Worm (Caenorhabditis elegans) whole organism, young adult: Measurements from ENCODE around the gene T15H9.5.

ENCODE experiments used
- C06A6.2 ChIP-seq: fragments of 200-800 bp; sonication (Bioruptor generic); conservative IDR thresholded peaks from 2 replicates; pipeline ENCODE4 v1.3.6; 2022; ENCODE audit warnings: missing genetic modification characterization, missing compliant biosample characterization
- F49E8.2 ChIP-seq: sonication (generic microtip); optimal IDR thresholded peaks from 3 replicates; lab custom pipeline; 2017; ENCODE audit warnings: missing genetic modification characterization, mild to moderate bottlenecking, missing compliant biosample characterization, antibody characterized with exemption, moderate library complexity; ENCODE audit not compliant: insufficient read depth
- F55B11.4 ChIP-seq: sonication (generic microtip); optimal IDR thresholded peaks from 2 replicates; lab custom pipeline; 2016; ENCODE audit warnings: missing compliant biosample characterization, missing genetic modification characterization, borderline replicate concordance; ENCODE audit not compliant: insufficient read depth
- Y53G8AR.9 ChIP-seq: fragments of 200-800 bp; sonication (Bioruptor generic); conservative IDR thresholded peaks from 2 replicates; pipeline ENCODE4 v1.3.6; 2022; ENCODE audit warnings: missing genetic modification reagents, missing genetic modification characterization, missing compliant biosample characterization
- ama-1 ChIP-seq, 3 experiments: fragments of 150-350 bp in 1 of 3; sonication (generic microtip) in 2 of 3; optimal IDR thresholded peaks; 2 replicates each; lab custom pipeline; 2014 to 2018; ENCODE audit warnings: missing biosample characterization in 2 of 3, missing genetic modification characterization in 2 of 3, missing genetic modification reagents in 2 of 3
- athp-1 ChIP-seq: sonication (generic microtip); optimal IDR thresholded peaks from 2 replicates; lab custom pipeline; 2017; ENCODE audit warnings: mild to moderate bottlenecking, missing genetic modification characterization, missing compliant biosample characterization
- ceh-27 ChIP-seq: fragments of 200-800 bp; sonication (Bioruptor generic); optimal IDR thresholded peaks from 2 replicates; lab custom pipeline; 2018; ENCODE audit warnings: mild to moderate bottlenecking, missing genetic modification characterization, moderate library complexity, missing compliant biosample characterization
- dpl-1 ChIP-seq: fragments of 150-350 bp; optimal IDR thresholded peaks from 2 replicates; lab custom pipeline; 2014; ENCODE audit warnings: missing biosample characterization, missing genetic modification reagents, missing genetic modification characterization
- egl-18 ChIP-seq: fragments of 200-800 bp; sonication (Bioruptor generic); IDR thresholded peaks from 2 replicates; pipeline ENCODE4 v1.3.6; 2022; ENCODE audit warnings: missing genetic modification reagents, missing genetic modification characterization, missing compliant biosample characterization
- madf-10 ChIP-seq: sonication (generic microtip); optimal IDR thresholded peaks from 2 replicates; lab custom pipeline; 2016; ENCODE audit warnings: mild to moderate bottlenecking, missing genetic modification characterization, missing compliant biosample characterization
- nhr-120 ChIP-seq: fragments of 200-800 bp; sonication (Bioruptor generic); IDR thresholded peaks from 2 replicates; pipeline ENCODE4 v1.3.6; 2022; ENCODE audit warnings: missing genetic modification characterization, missing compliant biosample characterization
- sea-2 ChIP-seq: fragments of 200-800 bp; sonication (Bioruptor generic); IDR thresholded peaks from 2 replicates; pipeline ENCODE4 v1.3.6; 2022; ENCODE audit warnings: missing genetic modification characterization, missing compliant biosample characterization
- xnd-1 ChIP-seq: sonication (generic microtip); optimal IDR thresholded peaks from 2 replicates; lab custom pipeline; 2016; ENCODE audit warnings: missing genotype, missing genetic modification reagents, missing genetic modification characterization, missing compliant biosample characterization

DNA sequence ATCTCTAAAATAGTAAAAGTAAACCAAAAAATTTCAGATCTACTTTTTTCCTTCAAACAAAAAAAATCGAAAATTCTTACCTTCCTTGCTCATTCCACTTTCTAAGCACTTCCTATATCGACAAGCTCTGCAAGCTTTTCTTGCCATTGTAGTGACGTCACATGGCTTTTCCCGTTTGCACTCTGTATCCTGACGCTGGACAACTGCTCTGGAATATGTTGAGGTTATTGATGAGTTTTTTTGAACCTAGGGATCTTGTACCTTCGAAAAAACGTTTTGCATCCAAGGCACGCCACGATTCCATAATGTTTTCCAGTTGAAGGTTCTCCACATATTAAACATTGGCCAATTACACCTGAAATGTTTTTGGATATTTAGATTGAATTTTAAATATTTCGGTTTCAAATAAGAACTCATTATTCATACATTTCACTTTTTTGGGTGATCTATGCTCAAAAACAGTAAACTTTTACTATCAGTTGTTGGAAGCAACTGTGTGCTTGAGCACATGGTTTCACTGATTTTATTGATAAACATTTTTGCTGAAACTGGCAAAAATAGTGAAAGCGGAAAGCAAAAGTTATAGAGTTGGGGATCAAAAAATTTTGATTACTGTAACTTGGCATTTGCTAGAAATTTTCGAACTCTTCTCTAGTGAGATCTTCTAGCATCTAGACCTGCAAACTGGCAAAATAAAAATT lies 11.1 kb downstream of the T15H9.5 start:
- TF ChIP-seq egl-18 (GFP tag; lab: Robert Waterston, UW) = no peak
- TF ChIP-seq ama-1 (optimal IDR thresholded peaks at IDR 0.05; lab: Kevin White, UChicago) = no peak
- no peak for TF ChIP-seq ama-1 (GFP tag; optimal IDR thresholded peaks at IDR 0.05; lab: Kevin White, UChicago)
- TF ChIP-seq madf-10 (tag; lab: Kevin White, UChicago) = no peak
- TF ChIP-seq xnd-1 = no peak
- no peak for TF ChIP-seq C06A6.2
- TF ChIP-seq athp-1 = no peak
- TF ChIP-seq sea-2 = no peak
- TF ChIP-seq F55B11.4 (tag; lab: Kevin White, UChicago) = no peak
- no peak for TF ChIP-seq nhr-120 (GFP tag; lab: Robert Waterston, UW)
- TF ChIP-seq F49E8.2 (tag; lab: Kevin White, UChicago) = no peak
- TF ChIP-seq Y53G8AR.9 = no peak; the same call in 1 of the 2 replicates
- TF ChIP-seq ceh-27 (GFP tag; lab: Kevin White, UChicago) = no peak
- no peak for TF ChIP-seq dpl-1 (GFP tag; lab: Kevin White, UChicago)
